Worm (Caenorhabditis elegans) whole organism, L2 larva: ENCODE measurements around the gene odd-1.

Experiments used
- C34F6.9 ChIP-seq: fragments of 150-350 bp; optimal IDR thresholded peaks from 2 replicates; lab custom pipeline; 2014; ENCODE audit warnings: missing biosample characterization, missing genetic modification characterization
- R02D3.7 ChIP-seq: fragments of 150-350 bp; optimal IDR thresholded peaks from 2 replicates; lab custom pipeline; 2014; ENCODE audit warnings: missing biosample characterization, missing genetic modification characterization
- Y55F3AM.14 ChIP-seq: fragments of 200-800 bp; sonication (Bioruptor generic); optimal IDR thresholded peaks from 2 replicates; lab custom pipeline; 2018; ENCODE audit warnings: mild to moderate bottlenecking, missing genetic modification characterization, missing compliant biosample characterization
- ZK546.5 ChIP-seq: sonication (generic microtip); optimal IDR thresholded peaks from 2 replicates; lab custom pipeline; 2017; ENCODE audit warnings: missing biosample characterization, missing genetic modification characterization
- alr-1 ChIP-seq: fragments of 150-350 bp; optimal IDR thresholded peaks from 2 replicates; lab custom pipeline; 2014; ENCODE audit warnings: missing biosample characterization, missing genetic modification characterization
- aly-2 ChIP-seq: fragments of 150-350 bp; optimal IDR thresholded peaks from 2 replicates; lab custom pipeline; 2014; ENCODE audit warnings: missing biosample characterization, missing genetic modification characterization
- ama-1 ChIP-seq: fragments of 150-350 bp; optimal IDR thresholded peaks from 2 replicates; lab custom pipeline; 2018; ENCODE audit warnings: inconsistent platforms
- ceh-16 ChIP-seq: fragments of 150-350 bp; optimal IDR thresholded peaks from 2 replicates; lab custom pipeline; 2014; ENCODE audit warnings: missing biosample characterization, missing genetic modification characterization
- ceh-82 ChIP-seq: fragments of 150-350 bp; optimal IDR thresholded peaks from 2 replicates; lab custom pipeline; 2014; ENCODE audit warnings: missing biosample characterization, missing genetic modification characterization
- crh-2 ChIP-seq: sonication (generic microtip); optimal IDR thresholded peaks from 2 replicates; lab custom pipeline; 2017; ENCODE audit warnings: missing biosample characterization, missing genetic modification characterization
- elt-1 ChIP-seq: fragments of 150-350 bp; optimal IDR thresholded peaks from 2 replicates; lab custom pipeline; 2014; ENCODE audit warnings: missing biosample characterization, missing genetic modification characterization
- elt-3 ChIP-seq: sonication (generic microtip); optimal IDR thresholded peaks from 2 replicates; lab custom pipeline; 2017; ENCODE audit warnings: missing biosample characterization, missing genetic modification characterization
- fos-1 ChIP-seq: fragments of 150-350 bp; optimal IDR thresholded peaks from 2 replicates; lab custom pipeline; 2014; ENCODE audit warnings: missing biosample characterization, missing genetic modification characterization
- gmeb-1 ChIP-seq: fragments of 150-350 bp; optimal IDR thresholded peaks from 2 replicates; lab custom pipeline; 2014; ENCODE audit warnings: missing biosample characterization, missing genetic modification characterization
- lin-11 ChIP-seq: fragments of 150-350 bp; sonication (generic microtip); optimal IDR thresholded peaks from 2 replicates; lab custom pipeline; 2014; ENCODE audit warnings: missing biosample characterization, missing genetic modification characterization, inconsistent platforms, mixed read lengths
- lin-39 ChIP-seq: fragments of 150-350 bp; optimal IDR thresholded peaks from 2 replicates; lab custom pipeline; 2014; ENCODE audit warnings: missing biosample characterization, missing genetic modification reagents, missing genetic modification characterization
- mab-5 ChIP-seq: fragments of 150-350 bp; optimal IDR thresholded peaks from 2 replicates; lab custom pipeline; 2014; ENCODE audit warnings: missing biosample characterization, missing genetic modification characterization
- mbf-1 ChIP-seq: sonication (generic microtip); optimal IDR thresholded peaks from 2 replicates; lab custom pipeline; 2017; ENCODE audit warnings: missing biosample characterization, missing genetic modification characterization
- mdl-1 ChIP-seq, 2 experiments: fragments of 150-350 bp in 1 of 2; sonication (generic microtip) in 1 of 2; optimal IDR thresholded peaks; 2 replicates each; lab custom pipeline; 2017; ENCODE audit warnings: missing biosample characterization in 2 of 2, missing genetic modification characterization in 2 of 2
- nhr-11 ChIP-seq: fragments of 150-350 bp; optimal IDR thresholded peaks from 2 replicates; lab custom pipeline; 2014; ENCODE audit warnings: missing biosample characterization, missing genetic modification characterization
- nhr-129 ChIP-seq: fragments of 150-350 bp; optimal IDR thresholded peaks from 2 replicates; lab custom pipeline; 2014; ENCODE audit warnings: missing biosample characterization, missing genetic modification characterization
- nhr-21 ChIP-seq: fragments of 150-350 bp; optimal IDR thresholded peaks from 2 replicates; lab custom pipeline; 2014; ENCODE audit warnings: missing biosample characterization, missing genetic modification characterization
- nhr-23 ChIP-seq: fragments of 150-350 bp; optimal IDR thresholded peaks from 2 replicates; lab custom pipeline; 2014; ENCODE audit warnings: missing biosample characterization, missing genetic modification reagents, missing genetic modification characterization
- nhr-237 ChIP-seq: fragments of 150-350 bp; optimal IDR thresholded peaks from 2 replicates; lab custom pipeline; 2014; ENCODE audit warnings: missing biosample characterization, missing genetic modification characterization
- nhr-25 ChIP-seq: fragments of 150-350 bp; sonication (generic microtip); optimal IDR thresholded peaks from 3 replicates; lab custom pipeline; 2014; ENCODE audit warnings: missing biosample characterization, missing genetic modification characterization
- nhr-6 ChIP-seq: fragments of 150-350 bp; optimal IDR thresholded peaks from 2 replicates; lab custom pipeline; 2014; ENCODE audit warnings: missing biosample characterization, missing genetic modification characterization
- nhr-77 ChIP-seq: fragments of 150-350 bp; optimal IDR thresholded peaks from 2 replicates; lab custom pipeline; 2014; ENCODE audit warnings: missing biosample characterization, missing genetic modification characterization
- peb-1 ChIP-seq: fragments of 150-350 bp; optimal IDR thresholded peaks from 2 replicates; lab custom pipeline; 2014; ENCODE audit warnings: missing biosample characterization, missing genetic modification characterization
- sem-4 ChIP-seq: fragments of 150-350 bp; optimal IDR thresholded peaks from 2 replicates; lab custom pipeline; 2014; ENCODE audit warnings: missing biosample characterization, missing genetic modification reagents, missing genetic modification characterization
- skn-1 ChIP-seq: sonication (generic microtip); optimal IDR thresholded peaks from 2 replicates; lab custom pipeline; 2017; ENCODE audit warnings: missing biosample characterization, missing genetic modification characterization
- sma-9 ChIP-seq, 2 experiments: fragments of 150-350 bp in 1 of 2; sonication (generic microtip) in 1 of 2; optimal IDR thresholded peaks; 2 replicates each; lab custom pipeline; 2014 to 2016; ENCODE audit warnings: missing genetic modification characterization in 2 of 2, mild to moderate bottlenecking in 1 of 2, missing biosample characterization in 1 of 2, missing compliant biosample characterization in 1 of 2, missing genetic modification reagents in 1 of 2, moderate library complexity in 1 of 2
- unc-39 ChIP-seq: fragments of 150-350 bp; optimal IDR thresholded peaks from 2 replicates; lab custom pipeline; 2014; ENCODE audit warnings: missing biosample characterization, missing genetic modification characterization
- unc-62 ChIP-seq: fragments of 150-350 bp; optimal IDR thresholded peaks from 2 replicates; lab custom pipeline; 2014; ENCODE audit warnings: missing biosample characterization, missing genetic modification reagents, missing genetic modification characterization
- zag-1 ChIP-seq: fragments of 150-350 bp; optimal IDR thresholded peaks from 2 replicates; lab custom pipeline; 2014; ENCODE audit warnings: missing biosample characterization, missing genetic modification characterization
- ztf-1 ChIP-seq: fragments of 200-800 bp; sonication (Bioruptor generic); conservative IDR thresholded peaks from 2 replicates; pipeline ENCODE4 v1.3.6; 2022; ENCODE audit warnings: missing genetic modification characterization, missing compliant biosample characterization
- ztf-11 ChIP-seq: sonication (generic microtip); optimal IDR thresholded peaks from 2 replicates; lab custom pipeline; 2017; ENCODE audit warnings: missing biosample characterization, missing genetic modification characterization
- ztf-4 ChIP-seq: fragments of 150-350 bp; optimal IDR thresholded peaks from 2 replicates; lab custom pipeline; 2014; ENCODE audit warnings: missing biosample characterization, missing genetic modification characterization

odd-1 gene

DNA sequence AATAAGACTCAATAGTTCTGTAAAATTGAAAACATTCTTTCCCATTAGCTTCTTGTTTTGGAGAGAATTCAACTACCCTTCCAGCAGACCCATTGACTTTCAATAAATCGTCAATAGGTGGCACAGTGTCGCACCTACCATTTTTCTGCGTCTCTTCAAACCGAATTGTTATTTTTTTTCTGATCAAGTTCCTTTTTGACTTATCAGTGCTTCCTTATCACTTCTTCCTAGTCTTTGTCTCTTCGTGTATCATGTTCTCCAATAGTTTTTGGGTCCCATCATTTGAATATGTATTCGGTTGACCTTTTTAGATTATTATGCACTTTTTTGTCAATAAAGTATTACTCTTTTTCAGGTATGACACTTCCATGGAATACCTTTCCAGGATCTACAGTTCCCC lies at the start of gene odd-1:
odd-1 (plus strand) TSS at position 349 of the 400 bp plus-strand sequence.
- TF ChIP-seq nhr-237 (tag; lab: Kevin White, UChicago) (no peak), fos-1 (peak; percentile 28)

- TF ChIP-seq ceh-16 = no peak
Measured at ce11 chrIII:7060531-7061095, 47.5 kb upstream of the odd-1 start, which contains the start of gene egg-2. Gene egg-2, minus strand, starts transcription at chrIII:7060583.

ce11 chrIII:7062580-7062979 lies 45.5 kb upstream of the odd-1 start, which contains the start of gene R01H2.1:
Gene R01H2.1, plus strand, starts transcription at chrIII:7062880.
- TF ChIP-seq crh-2 (tag; lab: Kevin White, UChicago) = no peak
- TF ChIP-seq nhr-6 (tag; lab: Kevin White, UChicago) = no peak
- no peak for TF ChIP-seq unc-62 (GFP tag; lab: Kevin White, UChicago)
- TF ChIP-seq ceh-16 = no peak
- TF ChIP-seq ztf-1 (GFP tag; lab: Robert Waterston, UW) = no peak
- TF ChIP-seq nhr-237 (tag; lab: Kevin White, UChicago) = no peak
- TF ChIP-seq R02D3.7 (tag; lab: Kevin White, UChicago) = no peak
- no peak for TF ChIP-seq alr-1
- TF ChIP-seq lin-11 = no peak
- no peak for TF ChIP-seq Y55F3AM.14 (GFP tag; lab: Kevin White, UChicago)
- TF ChIP-seq mdl-1 (tag; optimal IDR thresholded peaks at IDR 0.05; lab: Kevin White, UChicago) = no peak
- TF ChIP-seq nhr-11 (tag; lab: Kevin White, UChicago) = no peak
- no peak for TF ChIP-seq nhr-77 (tag; lab: Kevin White, UChicago)
- no peak for TF ChIP-seq nhr-21 (tag; lab: Kevin White, UChicago)
- no peak for TF ChIP-seq ztf-4 (tag; lab: Kevin White, UChicago)
- no peak for TF ChIP-seq skn-1 (tag; lab: Kevin White, UChicago)

DNA sequence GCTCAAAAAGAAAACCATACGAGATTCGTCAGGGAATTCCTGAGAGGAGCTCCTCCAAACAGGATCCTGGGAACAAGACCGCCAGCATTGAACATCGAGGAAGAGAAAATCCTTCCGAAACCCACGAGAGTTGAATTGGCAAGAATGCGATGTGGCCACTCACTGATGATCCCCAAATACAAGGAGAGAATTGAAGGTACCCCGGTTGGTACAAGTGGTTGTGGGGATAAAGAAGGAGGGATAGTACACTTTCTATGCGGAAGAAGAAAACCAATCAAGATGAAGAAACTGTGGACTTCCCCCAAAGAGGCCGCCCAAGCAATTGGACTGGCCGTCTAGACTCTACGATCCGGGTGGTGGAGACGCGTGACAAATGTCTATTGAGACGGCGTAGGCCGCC lies 45.1 kb upstream of the odd-1 start:
- TF ChIP-seq lin-39 (tag; lab: Kevin White, UChicago) (no peak), sem-4 (tag; lab: Kevin White, UChicago) (no peak), nhr-237 (tag; lab: Kevin White, UChicago) (no peak), R02D3.7 (tag; lab: Kevin White, UChicago) (no peak), nhr-11 (tag; lab: Kevin White, UChicago) (no peak), nhr-6 (tag; lab: Kevin White, UChicago) (no peak), ZK546.5 (tag; lab: Kevin White, UChicago) (no peak), aly-2 (tag; lab: Kevin White, UChicago) (no peak), sma-9 (GFP tag; optimal IDR thresholded peaks at IDR 0.05; lab: Kevin White, UChicago) (no peak), sma-9 (tag; optimal IDR thresholded peaks at IDR 0.05; lab: Kevin White, UChicago) (no peak), zag-1 (tag; lab: Kevin White, UChicago) (no peak), unc-62 (GFP tag; lab: Kevin White, UChicago) (no peak), mbf-1 (no peak), C34F6.9 (tag; lab: Kevin White, UChicago) (no peak), alr-1 (no peak), peb-1 (tag; lab: Kevin White, UChicago) (no peak), ceh-82 (no peak), fos-1 (no peak), nhr-25 (tag; lab: Kevin White, UChicago) (no peak), nhr-23 (no peak), unc-39 (tag; lab: Kevin White, UChicago) (no peak)

- TF ChIP-seq elt-3 (tag; lab: Kevin White, UChicago) (no peak), sma-9 (GFP tag; optimal IDR thresholded peaks at IDR 0.05; lab: Kevin White, UChicago) (no peak), sma-9 (tag; optimal IDR thresholded peaks at IDR 0.05; lab: Kevin White, UChicago) (no peak), unc-62 (GFP tag; lab: Kevin White, UChicago) (no peak), gmeb-1 (no peak), aly-2 (tag; lab: Kevin White, UChicago) (no peak), elt-1 (tag; lab: Kevin White, UChicago) (no peak), peb-1 (tag; lab: Kevin White, UChicago) (no peak), mab-5 (tag; lab: Kevin White, UChicago) (no peak), unc-39 (tag; lab: Kevin White, UChicago) (no peak), ceh-16 (no peak), nhr-129 (tag; lab: Kevin White, UChicago) (no peak), ama-1 (lab: Kevin White, UChicago) (no peak), ZK546.5 (tag; lab: Kevin White, UChicago) (no peak), C34F6.9 (tag; lab: Kevin White, UChicago) (no peak), ztf-4 (tag; lab: Kevin White, UChicago) (no peak), ztf-11 (tag; lab: Kevin White, UChicago) (no peak), fos-1 (no peak)
Measured at ce11 chrIII:7064185-7064584, 43.9 kb upstream of the odd-1 start, which contains the start of gene R01H2.4. Gene R01H2.4, minus strand, starts transcription at chrIII:7064285.
